Worm (Caenorhabditis elegans): Measurements from ENCODE around the gene H38K22.7.

DNA sequence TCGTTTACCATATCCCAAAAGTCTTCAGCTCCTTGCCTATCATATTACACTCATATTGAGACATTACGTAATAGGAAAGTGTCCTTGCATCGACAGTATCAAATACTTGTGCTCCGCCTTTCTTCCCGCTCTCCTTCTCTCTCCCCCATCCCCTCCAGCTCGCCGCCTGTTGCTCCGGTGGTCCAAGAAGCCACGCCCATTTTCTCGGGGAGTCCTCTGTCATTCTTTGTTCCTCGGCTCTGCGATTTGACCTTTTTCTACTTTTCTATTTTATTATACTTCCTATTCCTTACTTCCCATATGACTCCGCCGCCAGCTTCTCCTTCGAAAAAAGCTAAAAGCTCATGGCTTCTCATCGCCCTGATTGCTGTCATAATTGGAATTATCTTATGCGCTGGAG lies 34.9 kb downstream of the H38K22.7 start, which contains the start of gene mnp-1:
- TF ChIP-seq dmd-4 (tag; optimal IDR thresholded peaks at IDR 0.05) (no peak), ama-1 (optimal IDR thresholded peaks at IDR 0.05) (no peak), nhr-6 (tag; optimal IDR thresholded peaks at IDR 0.05) (no peak)

All from whole organism, L2 larva.